Fruit fly (Drosophila melanogaster) S2 (cell line): ENCODE data around the gene CG31093.

ENCODE experiments used
- CG8478 ChIP-seq: fragments of >200 bp; optimal IDR thresholded peaks from 2 replicates; lab custom pipeline; 2018
- CTCF ChIP-seq, 2 experiments: fragments of >200 bp; optimal IDR thresholded peaks; 2 replicates each; lab custom pipeline; 2018

The CG31093 gene

dm6 chr3R:25790371-25790770 lies at the start of gene CG31093:
Gene CG31093 (minus strand): TSS chr3R:25790471.
- TF ChIP-seq CG8478 (lab: Kevin White, UChicago), result no peak
- no peak for TF ChIP-seq CTCF (optimal IDR thresholded peaks at IDR 0.05; lab: Kevin White, UChicago)

dm6 chr3R:25831799-25832280 lies 41.6 kb upstream of the CG31093 start, which contains the start of the genes Mst57Da and alpha4GT2:
Gene Mst57Da (minus strand): TSS chr3R:25831899.
Gene alpha4GT2 (plus strand): TSS chr3R:25832230.
- no peak for TF ChIP-seq CTCF (optimal IDR thresholded peaks at IDR 0.05; lab: Kevin White, UChicago)
- no peak for TF ChIP-seq CG8478 (lab: Kevin White, UChicago)

dm6 chr3R:25830814-25831213 lies 40.5 kb upstream of the CG31093 start, which contains the start of gene Mst57Db:
Gene Mst57Db (minus strand): TSS chr3R:25830914.
- TF ChIP-seq CG8478 (lab: Kevin White, UChicago) (no peak), CTCF (optimal IDR thresholded peaks at IDR 0.05; lab: Kevin White, UChicago) (no peak)

dm6 chr3R:25830128-25830527 lies 39.9 kb upstream of the CG31093 start, which contains the start of gene Sfp96F:
Gene Sfp96F (minus strand): TSS chr3R:25830228.
- TF ChIP-seq CG8478 (lab: Kevin White, UChicago), result no peak
- TF ChIP-seq CTCF (optimal IDR thresholded peaks at IDR 0.05; lab: Kevin White, UChicago), result no peak

dm6 chr3R:25829598-25829997 lies 39.3 kb upstream of the CG31093 start, which contains the start of gene Mst57Dc:
Gene Mst57Dc (minus strand): TSS chr3R:25829698.
- no peak for TF ChIP-seq CTCF (optimal IDR thresholded peaks at IDR 0.05; lab: Kevin White, UChicago)
- TF ChIP-seq CG8478 (lab: Kevin White, UChicago), result no peak

- TF ChIP-seq CTCF (optimal IDR thresholded peaks at IDR 0.05; lab: Kevin White, UChicago) (no peak), CG8478 (lab: Kevin White, UChicago) (no peak)
Measured at dm6 chr3R:25815179-25815578, 24.9 kb upstream of the CG31093 start, which contains the start of gene CG14354. Gene CG14354 (plus strand): TSS chr3R:25815479.

dm6 chr3R:25811611-25812010 lies 21.3 kb upstream of the CG31093 start, which contains the start of the genes Acam and CG17770:
Gene Acam (plus strand): TSS chr3R:25811911.
Gene CG17770 (plus strand): TSS chr3R:25811911.
- TF ChIP-seq CG8478 (lab: Kevin White, UChicago), result no peak
- no peak for TF ChIP-seq CTCF (optimal IDR thresholded peaks at IDR 0.05; lab: Kevin White, UChicago)

- TF ChIP-seq CTCF (optimal IDR thresholded peaks at IDR 0.05; lab: Kevin White, UChicago) (no peak), CG8478 (lab: Kevin White, UChicago) (no peak)
Measured at dm6 chr3R:25810796-25811195, 20.5 kb upstream of the CG31093 start, which contains the start of gene CG5024. Gene CG5024 (plus strand): TSS chr3R:25811096.

- no peak for TF ChIP-seq CTCF (optimal IDR thresholded peaks at IDR 0.05; lab: Kevin White, UChicago)
- TF ChIP-seq CG8478 (lab: Kevin White, UChicago), result no peak
Measured at dm6 chr3R:25806145-25806544, 15.9 kb upstream of the CG31093 start, which contains the start of gene BG642167. Gene BG642167 (plus strand): TSS chr3R:25806445.

dm6 chr3R:25791807-25792206 lies 1.5 kb upstream of the CG31093 start:
- TF ChIP-seq CTCF (optimal IDR thresholded peaks at IDR 0.05; lab: Kevin White, UChicago) (no peak), CG8478 (lab: Kevin White, UChicago) (no peak)

- TF ChIP-seq CTCF (optimal IDR thresholded peaks at IDR 0.05; lab: Kevin White, UChicago) (no peak), CG8478 (lab: Kevin White, UChicago) (no peak)
Measured at dm6 chr3R:25789355-25789754, 916 bp downstream of the CG31093 start, which contains the start of gene CG31380. Gene CG31380 (minus strand): TSS chr3R:25789455.

- TF ChIP-seq CG8478 (lab: Kevin White, UChicago) (no peak), CTCF (optimal IDR thresholded peaks at IDR 0.05; lab: Kevin White, UChicago) (no peak)
Measured at dm6 chr3R:25787198-25787597, 3.1 kb downstream of the CG31093 start, which contains the start of gene CG4960. Gene CG4960 (minus strand): TSS chr3R:25787298.

dm6 chr3R:25782855-25783424 lies 7.3 kb downstream of the CG31093 start:
- TF ChIP-seq CG8478 (lab: Kevin White, UChicago), result no peak
- TF ChIP-seq CTCF (optimal IDR thresholded peaks at IDR 0.05; lab: Kevin White, UChicago), result no peak

dm6 chr3R:25778205-25778604 lies 12.1 kb downstream of the CG31093 start, which contains the start of gene CG4956:
Gene CG4956 (minus strand): TSS chr3R:25778305.
- TF ChIP-seq CG8478 (lab: Kevin White, UChicago), result no peak
- TF ChIP-seq CTCF (optimal IDR thresholded peaks at IDR 0.05; lab: Kevin White, UChicago), result no peak

dm6 chr3R:25777098-25777497 lies 13.2 kb downstream of the CG31093 start, which contains the start of gene CG17195:
Gene CG17195 (minus strand): TSS chr3R:25777198.
- no peak for TF ChIP-seq CG8478 (lab: Kevin White, UChicago)
- TF ChIP-seq CTCF (optimal IDR thresholded peaks at IDR 0.05; lab: Kevin White, UChicago), result no peak
